Worm (Caenorhabditis elegans) whole organism, mixed stage, embryonic: ENCODE data around the gene unc-9.
A peak's percentile ranks its signal among the peaks of the same experiment; 100 is the strongest.

ENCODE experiments used
- M03D4.4 ChIP-seq: sonication (generic microtip); optimal IDR thresholded peaks from 2 replicates; lab custom pipeline; 2017; ENCODE audit warnings: mild to moderate bottlenecking, missing genetic modification characterization, missing compliant biosample characterization
- bed-3 ChIP-seq: fragments of 200-800 bp; sonication (Bioruptor generic); optimal IDR thresholded peaks from 3 replicates; lab custom pipeline; 2018; ENCODE audit warnings: mild to moderate bottlenecking, missing genetic modification characterization, moderate library complexity, missing compliant biosample characterization
- blmp-1 ChIP-seq: fragments of 150-350 bp; optimal IDR thresholded peaks from 2 replicates; lab custom pipeline; 2014; ENCODE audit warnings: missing biosample characterization, missing genetic modification characterization
- ceh-39 ChIP-seq: fragments of 150-350 bp; optimal IDR thresholded peaks from 2 replicates; lab custom pipeline; 2014; ENCODE audit warnings: missing biosample characterization, missing genetic modification characterization
- ceh-43 ChIP-seq: fragments of 200-800 bp; sonication (Bioruptor generic); optimal IDR thresholded peaks from 2 replicates; lab custom pipeline; 2018; ENCODE audit warnings: mild to moderate bottlenecking, missing genetic modification characterization, moderate library complexity, missing compliant biosample characterization
- ceh-83 ChIP-seq: fragments of 200-800 bp; sonication (Bioruptor generic); optimal IDR thresholded peaks from 2 replicates; lab custom pipeline; 2018; ENCODE audit warnings: mild to moderate bottlenecking, missing genetic modification characterization, missing compliant biosample characterization
- ces-1 ChIP-seq: fragments of 150-350 bp; optimal IDR thresholded peaks from 2 replicates; lab custom pipeline; 2014; ENCODE audit warnings: missing biosample characterization, missing genetic modification reagents, missing genetic modification characterization
- cnd-1 ChIP-seq: fragments of 200-800 bp; sonication (Bioruptor generic); optimal IDR thresholded peaks from 2 replicates; lab custom pipeline; 2018; ENCODE audit warnings: mild to moderate bottlenecking, missing genetic modification characterization, missing compliant biosample characterization
- drap-1 ChIP-seq: fragments of 200-800 bp; sonication (Bioruptor generic); optimal IDR thresholded peaks from 3 replicates; lab custom pipeline; 2018; ENCODE audit warnings: mild to moderate bottlenecking, missing genetic modification characterization, missing compliant biosample characterization
- elt-1 ChIP-seq: sonication (generic microtip); optimal IDR thresholded peaks from 2 replicates; lab custom pipeline; 2017; ENCODE audit warnings: missing genetic modification characterization, mild to moderate bottlenecking, missing compliant biosample characterization, antibody characterized with exemption, moderate library complexity, borderline replicate concordance; ENCODE audit not compliant: insufficient read depth
- elt-3 ChIP-seq: fragments of 150-350 bp; optimal IDR thresholded peaks from 2 replicates; lab custom pipeline; 2014; ENCODE audit warnings: missing biosample characterization, missing genetic modification characterization
- flh-1 ChIP-seq: fragments of 200-800 bp; sonication (Bioruptor generic); optimal IDR thresholded peaks from 2 replicates; lab custom pipeline; 2018; ENCODE audit warnings: mild to moderate bottlenecking, missing genetic modification characterization, moderate library complexity, missing compliant biosample characterization
- ham-2 ChIP-seq: fragments of 200-800 bp; sonication (Bioruptor generic); optimal IDR thresholded peaks from 2 replicates; lab custom pipeline; 2018; ENCODE audit warnings: mild to moderate bottlenecking, missing genetic modification characterization, missing compliant biosample characterization
- hlh-1 ChIP-seq: fragments of 150-350 bp; optimal IDR thresholded peaks from 2 replicates; lab custom pipeline; 2014; ENCODE audit warnings: missing biosample characterization, missing genetic modification reagents, missing genetic modification characterization
- lin-13 ChIP-seq: fragments of 150-350 bp; optimal IDR thresholded peaks from 2 replicates; lab custom pipeline; 2014; ENCODE audit warnings: missing biosample characterization, missing genetic modification characterization
- lin-32 ChIP-seq: fragments of 200-800 bp; sonication (Bioruptor generic); optimal IDR thresholded peaks from 2 replicates; lab custom pipeline; 2018; ENCODE audit warnings: mild to moderate bottlenecking, missing genetic modification characterization, missing compliant biosample characterization
- lsy-2 ChIP-seq: fragments of 150-350 bp; optimal IDR thresholded peaks from 2 replicates; lab custom pipeline; 2014; ENCODE audit warnings: missing biosample characterization, missing genetic modification characterization
- mab-5 ChIP-seq: fragments of 150-350 bp; optimal IDR thresholded peaks from 2 replicates; lab custom pipeline; 2014; ENCODE audit warnings: missing biosample characterization, missing genetic modification characterization
- mep-1 ChIP-seq: fragments of 150-350 bp; optimal IDR thresholded peaks from 2 replicates; lab custom pipeline; 2017; ENCODE audit warnings: missing biosample characterization, missing genetic modification reagents, missing genetic modification characterization, inconsistent platforms
- mls-2 ChIP-seq: sonication (generic microtip); optimal IDR thresholded peaks from 2 replicates; lab custom pipeline; 2016; ENCODE audit warnings: mild to moderate bottlenecking, missing genetic modification characterization, moderate library complexity, missing compliant biosample characterization
- nhr-12 ChIP-seq: fragments of 150-350 bp; optimal IDR thresholded peaks from 2 replicates; lab custom pipeline; 2014; ENCODE audit warnings: missing biosample characterization, missing genetic modification characterization
- nhr-2 ChIP-seq: fragments of 150-350 bp; optimal IDR thresholded peaks from 2 replicates; lab custom pipeline; 2014; ENCODE audit warnings: missing biosample characterization, missing genetic modification characterization
- nhr-237 ChIP-seq: fragments of 150-350 bp; optimal IDR thresholded peaks from 2 replicates; lab custom pipeline; 2014; ENCODE audit warnings: missing biosample characterization, missing genetic modification characterization
- nhr-28 ChIP-seq: fragments of 150-350 bp; optimal IDR thresholded peaks from 2 replicates; lab custom pipeline; 2014; ENCODE audit warnings: missing biosample characterization, missing genetic modification characterization
- nhr-76 ChIP-seq: sonication (generic microtip); optimal IDR thresholded peaks from 2 replicates; lab custom pipeline; 2017; ENCODE audit warnings: missing biosample characterization, missing genetic modification characterization
- pha-4 ChIP-seq: fragments of 150-350 bp; optimal IDR thresholded peaks from 2 replicates; lab custom pipeline; 2018; ENCODE audit warnings: missing biosample characterization, missing genetic modification reagents, missing genetic modification characterization
- sem-2 ChIP-seq: fragments of 200-800 bp; sonication (Bioruptor generic); optimal IDR thresholded peaks from 2 replicates; lab custom pipeline; 2018; ENCODE audit warnings: mild to moderate bottlenecking, missing genetic modification characterization, missing compliant biosample characterization
- snpc-4 ChIP-seq: fragments of 150-350 bp; optimal IDR thresholded peaks from 2 replicates; lab custom pipeline; 2014; ENCODE audit warnings: missing biosample characterization, missing genetic modification characterization
- sptf-1 ChIP-seq: sonication (generic microtip); optimal IDR thresholded peaks from 2 replicates; lab custom pipeline; 2017; ENCODE audit warnings: mild to moderate bottlenecking, missing genetic modification characterization, moderate library complexity, missing compliant biosample characterization
- tbx-8 ChIP-seq: fragments of 200-800 bp; sonication (Bioruptor generic); optimal IDR thresholded peaks from 2 replicates; lab custom pipeline; 2018; ENCODE audit warnings: mild to moderate bottlenecking, missing genetic modification characterization, moderate library complexity, missing compliant biosample characterization
- unc-120 ChIP-seq: sonication (generic microtip); optimal IDR thresholded peaks from 2 replicates; lab custom pipeline; 2017; ENCODE audit warnings: missing genetic modification characterization, missing compliant biosample characterization; ENCODE audit not compliant: poor library complexity, severe bottlenecking
- unc-39 ChIP-seq: fragments of 150-350 bp; optimal IDR thresholded peaks from 2 replicates; lab custom pipeline; 2014; ENCODE audit warnings: missing biosample characterization, missing genetic modification characterization
- unc-62 ChIP-seq: fragments of 150-350 bp; optimal IDR thresholded peaks from 2 replicates; lab custom pipeline; 2014; ENCODE audit warnings: missing biosample characterization, missing genetic modification reagents, missing genetic modification characterization
- zip-8 ChIP-seq: fragments of 150-350 bp; optimal IDR thresholded peaks from 2 replicates; lab custom pipeline; 2014; ENCODE audit warnings: missing biosample characterization, missing genetic modification characterization
- ztf-11 ChIP-seq: fragments of 150-350 bp; optimal IDR thresholded peaks from 2 replicates; lab custom pipeline; 2014; ENCODE audit warnings: missing biosample characterization, missing genetic modification characterization

The unc-9 gene

ce11 chrX:13162351-13163038, 39.1 kb upstream of the unc-9 start:
- TF ChIP-seq elt-1 (tag; lab: Kevin White, UChicago) (no peak), lin-13 (tag; lab: Kevin White, UChicago) (no peak), sem-2 (no peak), unc-120 (tag; lab: Kevin White, UChicago) (no peak), nhr-12 (tag; lab: Kevin White, UChicago) (no peak), mep-1 (no peak), ceh-39 (no peak), unc-62 (no peak)

- TF ChIP-seq snpc-4 (tag; lab: Kevin White, UChicago) (no peak), ztf-11 (tag; lab: Kevin White, UChicago) (no peak), sem-2 (no peak), ceh-43 (GFP tag; lab: Kevin White, UChicago) (no peak), ham-2 (GFP tag; lab: Kevin White, UChicago) (no peak), nhr-2 (tag; lab: Kevin White, UChicago) (no peak), elt-3 (tag; lab: Kevin White, UChicago) (no peak), lin-32 (no peak), unc-62 (no peak), nhr-28 (tag; lab: Kevin White, UChicago) (no peak)
Measured at ce11 chrX:13163185-13163584, 38.4 kb upstream of the unc-9 start.

- TF ChIP-seq zip-8 (tag; lab: Kevin White, UChicago) (peak; percentile 2), elt-1 (tag; lab: Kevin White, UChicago) (peak; percentile 5), ham-2 (GFP tag; lab: Kevin White, UChicago) (peak; percentile 49), ztf-11 (tag; lab: Kevin White, UChicago) (no peak)
Measured at ce11 chrX:13164301-13164700, 37.3 kb upstream of the unc-9 start.

ce11 chrX:13165686-13166085, 35.9 kb upstream of the unc-9 start:
- no peak for TF ChIP-seq sptf-1 (tag; lab: Kevin White, UChicago)
- peak; percentile 17 for TF ChIP-seq blmp-1
- TF ChIP-seq mab-5 (tag; lab: Kevin White, UChicago), result no peak
- peak; percentile 57 for TF ChIP-seq elt-3 (tag; lab: Kevin White, UChicago)

- TF ChIP-seq unc-39 (tag; lab: Kevin White, UChicago) (no peak), nhr-12 (tag; lab: Kevin White, UChicago) (no peak), nhr-76 (tag; lab: Kevin White, UChicago) (no peak), pha-4 (tag; lab: Kevin White, UChicago) (no peak), blmp-1 (no peak), mab-5 (tag; lab: Kevin White, UChicago) (no peak), sem-2 (no peak), flh-1 (GFP tag; lab: Kevin White, UChicago) (no peak), unc-120 (tag; lab: Kevin White, UChicago) (peak; percentile 70), mep-1 (no peak), lin-13 (tag; lab: Kevin White, UChicago) (no peak), nhr-237 (no peak), ceh-83 (GFP tag; lab: Kevin White, UChicago) (no peak), cnd-1 (no peak), hlh-1 (peak; percentile 97), sptf-1 (tag; lab: Kevin White, UChicago) (no peak), bed-3 (GFP tag; lab: Kevin White, UChicago) (no peak), ces-1 (GFP tag; lab: Kevin White, UChicago) (peak; percentile 23), ham-2 (GFP tag; lab: Kevin White, UChicago) (peak; percentile 33), lsy-2 (tag; lab: Kevin White, UChicago) (peak; percentile 2), ceh-43 (GFP tag; lab: Kevin White, UChicago) (no peak), nhr-2 (tag; lab: Kevin White, UChicago) (peak; percentile 88), unc-62 (peak; percentile 84), nhr-28 (tag; lab: Kevin White, UChicago) (no peak), drap-1 (GFP tag; lab: Kevin White, UChicago) (no peak), lin-32 (no peak), elt-1 (tag; lab: Kevin White, UChicago) (peak; percentile 94), ztf-11 (tag; lab: Kevin White, UChicago) (no peak), elt-3 (tag; lab: Kevin White, UChicago) (no peak), ceh-39 (no peak), tbx-8 (GFP tag; lab: Kevin White, UChicago) (no peak), M03D4.4 (tag; lab: Kevin White, UChicago) (no peak), zip-8 (tag; lab: Kevin White, UChicago) (peak; percentile 72), mls-2 (tag; lab: Kevin White, UChicago) (peak; percentile 27), snpc-4 (tag; lab: Kevin White, UChicago) (no peak)
Measured at ce11 chrX:13169133-13169532, 32.4 kb upstream of the unc-9 start.
